Fruit fly (Drosophila melanogaster) whole organism, embryonic: Measurements from ENCODE around the gene Nazo.

Experiments used
- ATbp ChIP-seq: fragments of 200-800 bp; sonication (Bioruptor generic); optimal IDR thresholded peaks from 2 replicates; lab custom pipeline; 2017; ENCODE audit warnings: missing biosample characterization, mild to moderate bottlenecking, missing genetic modification characterization, missing genetic modification reagents
- Atf6 ChIP-seq: fragments of 200-800 bp; sonication (Bioruptor generic); IDR thresholded peaks from 2 replicates; pipeline ENCODE4 v1.3.6; 2022; ENCODE audit warnings: missing biosample characterization, missing genetic modification characterization
- CG10366 ChIP-seq: fragments of 200-800 bp; sonication (Bioruptor generic); IDR thresholded peaks from 2 replicates; pipeline ENCODE4 v1.3.6; 2022; ENCODE audit warnings: missing biosample characterization, missing genetic modification characterization
- CG10565 ChIP-seq: fragments of 200-800 bp; sonication (Bioruptor generic); optimal IDR thresholded peaks from 3 replicates; lab custom pipeline; 2016; ENCODE audit warnings: missing biosample characterization, mild to moderate bottlenecking, missing genetic modification characterization
- CG11247 ChIP-seq: fragments of 200-800 bp; sonication (Bioruptor generic); IDR thresholded peaks from 2 replicates; pipeline ENCODE4 v1.3.6; 2022; ENCODE audit warnings: missing biosample characterization, missing genetic modification characterization
- CG11504 ChIP-seq: fragments of 200-800 bp; sonication (Bioruptor generic); optimal IDR thresholded peaks from 3 replicates; lab custom pipeline; 2019; ENCODE audit warnings: missing biosample characterization, mild to moderate bottlenecking, missing genetic modification characterization, moderate library complexity
- CG11695 ChIP-seq: fragments of 200-800 bp; sonication (Bioruptor generic); IDR thresholded peaks from 3 replicates; pipeline ENCODE4 v1.3.6; 2022; ENCODE audit warnings: missing biosample characterization, missing genetic modification characterization
- CG12659 ChIP-seq: fragments of 200-800 bp; sonication (Bioruptor generic); optimal IDR thresholded peaks from 3 replicates; lab custom pipeline; 2017; ENCODE audit warnings: mild to moderate bottlenecking, missing biosample characterization, missing genetic modification reagents, missing genetic modification characterization
- CG13287 ChIP-seq: fragments of 200-800 bp; sonication (Bioruptor generic); IDR thresholded peaks from 2 replicates; pipeline ENCODE4 v1.3.6; 2022; ENCODE audit warnings: missing biosample characterization, missing genetic modification characterization; ENCODE audit not compliant: partially characterized antibody
- CG14050 ChIP-seq: fragments of 200-800 bp; sonication (Bioruptor generic); IDR thresholded peaks from 3 replicates; pipeline ENCODE4 v1.3.6; 2022; ENCODE audit warnings: missing biosample characterization, missing genetic modification characterization
- CG15269 ChIP-seq: fragments of 200-800 bp; sonication (Bioruptor generic); optimal IDR thresholded peaks from 2 replicates; lab custom pipeline; 2018; ENCODE audit warnings: missing biosample characterization, mild to moderate bottlenecking, missing genetic modification characterization, moderate library complexity
- CG1529 ChIP-seq: fragments of 200-800 bp; sonication (Bioruptor generic); optimal IDR thresholded peaks from 3 replicates; lab custom pipeline; 2018; ENCODE audit warnings: missing biosample characterization, missing genetic modification characterization
- CG1832 ChIP-seq: fragments of 200-800 bp; sonication (Bioruptor generic); optimal IDR thresholded peaks from 2 replicates; lab custom pipeline; 2017; ENCODE audit warnings: missing biosample characterization, mild to moderate bottlenecking, missing genetic modification characterization, inconsistent platforms
- CG18476 ChIP-seq: fragments of 200-800 bp; sonication (Bioruptor generic); optimal IDR thresholded peaks from 2 replicates; lab custom pipeline; 2016; ENCODE audit warnings: missing biosample characterization, mild to moderate bottlenecking, missing genetic modification characterization
- CG3407 ChIP-seq: fragments of 200-800 bp; sonication (Bioruptor generic); optimal IDR thresholded peaks from 2 replicates; lab custom pipeline; 2018; ENCODE audit warnings: missing biosample characterization, mild to moderate bottlenecking, missing genetic modification characterization
- CG3847 ChIP-seq: fragments of 200-800 bp; sonication (Bioruptor generic); IDR thresholded peaks from 2 replicates; pipeline ENCODE4 v1.3.6; 2022; ENCODE audit warnings: missing biosample characterization, missing genetic modification characterization
- CG3995 ChIP-seq: fragments of 200-800 bp; sonication (Bioruptor generic); optimal IDR thresholded peaks from 3 replicates; lab custom pipeline; 2016; ENCODE audit warnings: missing biosample characterization, missing genetic modification characterization
- CG4424 ChIP-seq: fragments of 200-800 bp; sonication (Bioruptor generic); optimal IDR thresholded peaks from 3 replicates; lab custom pipeline; 2016; ENCODE audit warnings: missing biosample characterization, missing genetic modification characterization
- CG5180 ChIP-seq: fragments of 200-800 bp; sonication (Bioruptor generic); optimal IDR thresholded peaks from 3 replicates; lab custom pipeline; 2017; ENCODE audit warnings: missing biosample characterization, missing genetic modification characterization, mild to moderate bottlenecking, moderate library complexity, missing genetic modification reagents
- CG8359 ChIP-seq: fragments of 200-800 bp; sonication (Bioruptor generic); optimal IDR thresholded peaks from 2 replicates; lab custom pipeline; 2017; ENCODE audit warnings: missing biosample characterization, mild to moderate bottlenecking, missing genetic modification characterization, borderline replicate concordance
- CG8765 ChIP-seq: fragments of 200-800 bp; sonication (Bioruptor generic); IDR thresholded peaks from 2 replicates; pipeline ENCODE4 v1.3.6; 2022; ENCODE audit warnings: missing biosample characterization, missing genetic modification characterization
- Camta ChIP-seq: fragments of 200-800 bp; sonication (Bioruptor generic); optimal IDR thresholded peaks from 2 replicates; lab custom pipeline; 2016; ENCODE audit warnings: missing biosample characterization, missing genetic modification characterization
- Dek ChIP-seq: fragments of 200-800 bp; sonication (Bioruptor generic); optimal IDR thresholded peaks from 3 replicates; lab custom pipeline; 2019; ENCODE audit warnings: missing biosample characterization, mild to moderate bottlenecking, missing genetic modification characterization, moderate library complexity
- Ets65A ChIP-seq: fragments of 200-800 bp; sonication (Bioruptor generic); peaks from one replicate; lab custom pipeline; 2016; ENCODE audit warnings: missing biosample characterization, missing genetic modification characterization
- HLH3B ChIP-seq: fragments of 200-800 bp; sonication (Bioruptor generic); IDR thresholded peaks from 2 replicates; pipeline ENCODE4 v1.3.6; 2022; ENCODE audit warnings: missing biosample characterization, missing genetic modification characterization
- HLH4C ChIP-seq: fragments of 200-800 bp; sonication (Bioruptor generic); IDR thresholded peaks from 3 replicates; pipeline ENCODE4 v1.3.6; 2022; ENCODE audit warnings: missing biosample characterization, missing genetic modification characterization; ENCODE audit not compliant: partially characterized antibody
- Hsf ChIP-seq: fragments of 200-800 bp; sonication (Bioruptor generic); optimal IDR thresholded peaks from 3 replicates; lab custom pipeline; 2016; ENCODE audit warnings: missing biosample characterization, missing genetic modification characterization
- Pdp1 ChIP-seq, 2 experiments: fragments of 200-800 bp; sonication (Bioruptor generic); optimal IDR thresholded peaks; 3 replicates each; lab custom pipeline; 2016; ENCODE audit warnings: missing biosample characterization in 2 of 2, missing genetic modification characterization in 2 of 2, mild to moderate bottlenecking in 1 of 2, moderate library complexity in 1 of 2
- Ssrp ChIP-seq: fragments of 200-800 bp; sonication (Bioruptor generic); optimal IDR thresholded peaks from 2 replicates; lab custom pipeline; 2018; ENCODE audit warnings: missing biosample characterization, mild to moderate bottlenecking, missing genetic modification characterization, moderate library complexity
- Tbp ChIP-seq: fragments of >200 bp; optimal IDR thresholded peaks from 2 replicates; lab custom pipeline; 2018; ENCODE audit warnings: missing biosample characterization, missing genetic modification characterization
- bigmax ChIP-seq: fragments of 200-800 bp; sonication (Bioruptor generic); optimal IDR thresholded peaks from 2 replicates; lab custom pipeline; 2018; ENCODE audit warnings: missing biosample characterization, mild to moderate bottlenecking, missing genetic modification characterization
- cato ChIP-seq: fragments of 200-800 bp; sonication (Bioruptor generic); optimal IDR thresholded peaks from 2 replicates; lab custom pipeline; 2016; ENCODE audit warnings: missing biosample characterization, missing genetic modification characterization, borderline replicate concordance
- chn ChIP-seq: fragments of 200-800 bp; sonication (Bioruptor generic); optimal IDR thresholded peaks from 2 replicates; lab custom pipeline; 2016; ENCODE audit warnings: missing biosample characterization, missing genetic modification characterization
- crc ChIP-seq: fragments of 200-800 bp; sonication (Bioruptor generic); optimal IDR thresholded peaks from 2 replicates; lab custom pipeline; 2016; ENCODE audit warnings: missing biosample characterization, missing genetic modification characterization
- eyg ChIP-seq: fragments of 200-800 bp; sonication (Bioruptor generic); optimal IDR thresholded peaks from 3 replicates; lab custom pipeline; 2016; ENCODE audit warnings: missing biosample characterization, missing genetic modification characterization
- fd96Cb ChIP-seq: fragments of 200-800 bp; sonication (Bioruptor generic); optimal IDR thresholded peaks from 2 replicates; lab custom pipeline; 2018; ENCODE audit warnings: missing biosample characterization, mild to moderate bottlenecking, missing genetic modification characterization, moderate library complexity
- gsb ChIP-seq: fragments of 200-800 bp; sonication (Bioruptor generic); IDR thresholded peaks from 2 replicates; pipeline ENCODE4 v1.3.6; 2022; ENCODE audit warnings: missing biosample characterization, missing genetic modification characterization
- her ChIP-seq: fragments of 200-800 bp; sonication (Bioruptor generic); optimal IDR thresholded peaks from 2 replicates; lab custom pipeline; 2016; ENCODE audit warnings: missing biosample characterization, missing genetic modification characterization
- kni ChIP-seq: fragments of 200-800 bp; sonication (Bioruptor generic); optimal IDR thresholded peaks from 3 replicates; lab custom pipeline; 2017; ENCODE audit warnings: mild to moderate bottlenecking, missing biosample characterization, missing genetic modification reagents, missing genetic modification characterization
- knrl ChIP-seq: fragments of 200-800 bp; sonication (Bioruptor generic); IDR thresholded peaks from 3 replicates; pipeline ENCODE4 v1.3.6; 2022; ENCODE audit warnings: missing biosample characterization, missing genetic modification characterization; ENCODE audit not compliant: partially characterized antibody
- maf-S ChIP-seq: fragments of 200-800 bp; sonication (Bioruptor generic); optimal IDR thresholded peaks from 2 replicates; lab custom pipeline; 2016; ENCODE audit warnings: missing biosample characterization, missing genetic modification characterization
- mam ChIP-seq: fragments of 200-800 bp; sonication (Bioruptor generic); optimal IDR thresholded peaks from 3 replicates; lab custom pipeline; 2016; ENCODE audit warnings: missing biosample characterization, missing genetic modification characterization
- ranshi ChIP-seq: fragments of 200-800 bp; sonication (Bioruptor generic); IDR thresholded peaks from 2 replicates; pipeline ENCODE4 v1.3.6; 2022; ENCODE audit warnings: missing biosample characterization, missing genetic modification characterization
- sr ChIP-seq: fragments of 200-800 bp; sonication (Bioruptor generic); IDR thresholded peaks from 3 replicates; pipeline ENCODE4 v1.3.6; 2022; ENCODE audit warnings: missing biosample characterization, missing genetic modification characterization
- ssp ChIP-seq: fragments of 200-800 bp; sonication (Bioruptor generic); IDR thresholded peaks from 2 replicates; pipeline ENCODE4 v1.3.6; 2022; ENCODE audit warnings: missing biosample characterization, missing genetic modification characterization
- usp ChIP-seq: fragments of >200 bp; optimal IDR thresholded peaks from 2 replicates; lab custom pipeline; 2017; ENCODE audit warnings: missing biosample characterization, missing genetic modification characterization
- vfl ChIP-seq: fragments of 200-800 bp; sonication (Bioruptor generic); optimal IDR thresholded peaks from 2 replicates; lab custom pipeline; 2016; ENCODE audit warnings: missing biosample characterization, missing genetic modification characterization
- wek ChIP-seq: fragments of 200-800 bp; sonication (Bioruptor generic); optimal IDR thresholded peaks from 3 replicates; lab custom pipeline; 2018; ENCODE audit warnings: missing biosample characterization, mild to moderate bottlenecking, missing genetic modification characterization, moderate library complexity
- yki ChIP-seq: fragments of >200 bp; optimal IDR thresholded peaks from 3 replicates; lab custom pipeline; 2018

Nazo gene

DNA sequence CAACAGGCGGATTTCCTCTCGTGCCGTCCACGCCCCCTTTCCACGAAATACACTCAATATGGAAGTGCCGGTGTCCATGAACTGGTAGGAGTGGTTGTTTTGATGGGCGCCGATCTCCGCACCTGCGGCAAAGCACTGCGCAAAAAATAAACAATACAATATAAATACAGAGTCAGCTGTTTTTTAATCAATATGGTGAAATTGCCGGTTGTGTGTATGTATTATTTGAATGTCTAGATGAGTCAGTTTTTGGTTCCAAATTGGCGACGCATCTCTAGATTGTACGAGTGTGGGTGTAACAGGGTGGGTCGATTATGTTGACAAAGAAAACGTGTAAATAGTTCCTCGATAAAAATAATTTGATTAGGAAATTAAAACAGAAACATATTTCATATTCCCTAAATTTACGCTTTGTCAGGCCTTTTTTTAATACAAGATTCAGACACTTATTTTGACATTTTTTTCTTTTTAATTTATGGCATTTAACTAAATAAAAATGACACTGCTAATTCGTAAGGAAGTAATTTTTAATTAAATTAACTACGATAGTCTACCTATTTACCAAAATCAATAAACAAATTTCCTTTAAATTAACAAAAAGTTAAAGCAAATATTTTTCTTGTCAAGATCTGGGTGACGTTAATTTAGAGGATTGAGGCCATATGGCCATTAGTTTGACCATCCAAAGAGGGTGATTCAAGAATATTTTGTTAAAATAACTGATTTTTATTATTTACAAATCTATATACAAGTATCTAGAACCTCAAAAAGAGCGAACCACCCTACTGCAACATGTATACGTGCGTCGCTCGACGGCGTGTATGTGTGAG lies 48.0 kb upstream of the Nazo start (continued):
- TF ChIP-seq knrl (GFP tag; lab: Robert Waterston, UW) (no peak), CG4424 (GFP tag; lab: Kevin White, UChicago) (peak; percentile 93), bigmax (GFP tag; lab: Kevin White, UChicago) (no peak), ATbp (GFP tag; lab: Kevin White, UChicago) (peak; percentile 84), ssp (GFP tag; lab: Robert Waterston, UW) (peak; percentile 55), Ssrp (tag; lab: Kevin White, UChicago) (peak; percentile 87), cato (GFP tag; lab: Kevin White, UChicago) (peak; percentile 75), wek (no peak), HLH3B (GFP tag; lab: Robert Waterston, UW) (peak; percentile 37), Dek (tag; lab: Kevin White, UChicago) (peak; percentile 87), usp (no peak), CG10366 (peak; percentile 56; the same call in 1 of the 2 replicates), Camta (GFP tag; lab: Kevin White, UChicago) (peak; percentile 81), gsb (GFP tag; lab: Robert Waterston, UW) (peak; percentile 54; the same call in 1 of the 2 replicates), CG11247 (GFP tag; lab: Robert Waterston, UW) (peak; percentile 50), CG5180 (peak; percentile 84), CG12659 (GFP tag; lab: Kevin White, UChicago) (peak; percentile 95), eyg (peak; percentile 71), Ets65A (GFP tag; lab: Kevin White, UChicago) (peak; percentile 78), CG3995 (GFP tag; lab: Kevin White, UChicago) (peak; percentile 61), CG14050 (GFP tag; lab: Robert Waterston, UW) (peak; percentile 49; the same call in 2 of the 3 replicates), chn (GFP tag; lab: Kevin White, UChicago) (peak; percentile 63), CG13287 (GFP tag; lab: Robert Waterston, UW) (no peak; the same call in 1 of the 2 replicates), CG8359 (GFP tag; lab: Kevin White, UChicago) (peak; percentile 51), crc (GFP tag; lab: Kevin White, UChicago) (peak; percentile 78), fd96Cb (tag; lab: Kevin White, UChicago) (peak; percentile 84), CG1832 (GFP tag; lab: Kevin White, UChicago) (no peak), CG8765 (GFP tag; lab: Robert Waterston, UW) (peak; percentile 49; the same call in 1 of the 2 replicates), yki (no peak), HLH4C (no peak), CG3407 (GFP tag; lab: Kevin White, UChicago) (peak; percentile 80), CG15269 (tag; lab: Kevin White, UChicago) (peak; percentile 93), CG11695 (GFP tag; lab: Robert Waterston, UW) (peak; percentile 72), CG1529 (GFP tag; lab: Kevin White, UChicago) (peak; percentile 89), vfl (GFP tag; lab: Kevin White, UChicago) (peak; percentile 54), her (GFP tag; lab: Kevin White, UChicago) (peak; percentile 48), ranshi (peak; percentile 42; the same call in 1 of the 2 replicates), kni (GFP tag; lab: Kevin White, UChicago) (peak; percentile 83), sr (GFP tag; lab: Robert Waterston, UW) (peak; percentile 11; the same call in 2 of the 3 replicates), CG11504 (tag; lab: Kevin White, UChicago) (peak; percentile 94), Atf6 (peak; percentile 82), Pdp1 (GFP tag; optimal IDR thresholded peaks at IDR 0.05; lab: Kevin White, UChicago) (peak; percentile 62 to 77), Tbp (GFP tag; lab: Kevin White, UChicago) (no peak), CG18476 (GFP tag; lab: Kevin White, UChicago) (peak; percentile 88), CG10565 (peak; percentile 23), CG3847 (GFP tag; lab: Robert Waterston, UW) (peak; percentile 78; the same call in 1 of the 2 replicates), maf-S (GFP tag; lab: Kevin White, UChicago) (peak; percentile 65), mam (GFP tag; lab: Kevin White, UChicago) (peak; percentile 69), Hsf (GFP tag; lab: Kevin White, UChicago) (peak; percentile 81)
